Fruit fly (Drosophila melanogaster) whole organism, prepupa: ENCODE results near the gene HP5.

ENCODE experiments used
- Blimp-1 ChIP-seq: fragments of 200-800 bp; sonication (Bioruptor generic); optimal IDR thresholded peaks from 3 replicates; lab custom pipeline; 2017; ENCODE audit warnings: missing biosample characterization, missing genetic modification characterization, mild to moderate bottlenecking, moderate library complexity, missing genetic modification reagents
- CG10631 ChIP-seq: fragments of 200-800 bp; sonication (Bioruptor generic); optimal IDR thresholded peaks from 2 replicates; lab custom pipeline; 2016; ENCODE audit warnings: missing biosample characterization, missing genetic modification characterization
- CG10669 ChIP-seq: fragments of 200-800 bp; sonication (Bioruptor generic); optimal IDR thresholded peaks from 3 replicates; lab custom pipeline; 2018; ENCODE audit warnings: missing biosample characterization, mild to moderate bottlenecking, missing genetic modification characterization, moderate library complexity
- CG11294 ChIP-seq: fragments of 200-800 bp; sonication (Bioruptor generic); IDR thresholded peaks from 2 replicates; pipeline ENCODE4 v1.3.6; 2022; ENCODE audit warnings: missing biosample characterization, missing genetic modification characterization
- CG11762 ChIP-seq: fragments of 200-800 bp; sonication (Bioruptor generic); optimal IDR thresholded peaks from 3 replicates; lab custom pipeline; 2016; ENCODE audit warnings: missing biosample characterization, missing genetic modification characterization; ENCODE audit not compliant: insufficient read depth
- CG15336 ChIP-seq: fragments of 200-800 bp; sonication (Bioruptor generic); IDR thresholded peaks from 2 replicates; pipeline ENCODE4 v1.3.6; 2022; ENCODE audit warnings: missing biosample characterization, missing genetic modification characterization
- CG3032 ChIP-seq: fragments of 200-800 bp; optimal IDR thresholded peaks from 2 replicates; lab custom pipeline; 2019; ENCODE audit warnings: missing biosample characterization, mild to moderate bottlenecking, missing genetic modification characterization, moderate library complexity
- CG31627 ChIP-seq: fragments of 200-800 bp; sonication (Bioruptor generic); optimal IDR thresholded peaks from 3 replicates; lab custom pipeline; 2016; ENCODE audit warnings: missing biosample characterization, missing genetic modification characterization
- CG32006 ChIP-seq: fragments of 200-800 bp; sonication (Bioruptor generic); optimal IDR thresholded peaks from 3 replicates; lab custom pipeline; 2017; ENCODE audit warnings: missing biosample characterization, mild to moderate bottlenecking, missing genetic modification characterization
- CG34406 ChIP-seq: fragments of 200-800 bp; sonication (Bioruptor generic); optimal IDR thresholded peaks from 3 replicates; lab custom pipeline; 2016; ENCODE audit warnings: missing biosample characterization, missing genetic modification characterization
- CG3919 ChIP-seq: fragments of 200-800 bp; sonication (Bioruptor generic); optimal IDR thresholded peaks from 3 replicates; lab custom pipeline; 2016; ENCODE audit warnings: missing biosample characterization, missing genetic modification characterization
- CG4318 ChIP-seq: fragments of 200-800 bp; sonication (Bioruptor generic); optimal IDR thresholded peaks from 3 replicates; lab custom pipeline; 2017; ENCODE audit warnings: missing biosample characterization, mild to moderate bottlenecking, missing genetic modification characterization
- CG6163 ChIP-seq: fragments of 200-800 bp; sonication (Bioruptor generic); IDR thresholded peaks from 3 replicates; pipeline ENCODE4 v1.3.6; 2022; ENCODE audit warnings: missing biosample characterization, missing genetic modification characterization
- CG6792 ChIP-seq: fragments of 200-800 bp; sonication (Bioruptor generic); optimal IDR thresholded peaks from 3 replicates; lab custom pipeline; 2016; ENCODE audit warnings: missing biosample characterization, missing genetic modification characterization
- CG6808 ChIP-seq: fragments of 200-800 bp; sonication (Bioruptor generic); optimal IDR thresholded peaks from 3 replicates; lab custom pipeline; 2017; ENCODE audit warnings: missing biosample characterization, missing genetic modification characterization, mild to moderate bottlenecking, moderate library complexity, missing genetic modification reagents
- CG8119 ChIP-seq: fragments of 200-800 bp; sonication (Bioruptor generic); IDR thresholded peaks from 3 replicates; pipeline ENCODE4 v1.3.6; 2022; ENCODE audit warnings: missing biosample characterization, missing genetic modification characterization
- CG8319 ChIP-seq: fragments of 200-800 bp; sonication (Bioruptor generic); optimal IDR thresholded peaks from 3 replicates; lab custom pipeline; 2016; ENCODE audit warnings: missing biosample characterization, missing genetic modification characterization
- CG8632 ChIP-seq: fragments of 200-800 bp; sonication (Bioruptor generic); optimal IDR thresholded peaks from 3 replicates; lab custom pipeline; 2016; ENCODE audit warnings: missing biosample characterization, missing genetic modification characterization
- Eip78C ChIP-seq: fragments of 200-800 bp; sonication (Bioruptor generic); peaks from one replicate; lab custom pipeline; 2016; ENCODE audit warnings: missing biosample characterization, missing genetic modification characterization
- Eip93F ChIP-seq: fragments of 200-800 bp; sonication (Bioruptor generic); optimal IDR thresholded peaks from 2 replicates; lab custom pipeline; 2016; ENCODE audit warnings: missing biosample characterization, mild to moderate bottlenecking, missing genetic modification characterization
- Ets21C ChIP-seq: fragments of 200-800 bp; sonication (Bioruptor generic); optimal IDR thresholded peaks from 3 replicates; lab custom pipeline; 2016; ENCODE audit warnings: missing biosample characterization, missing genetic modification characterization
- Ets96B ChIP-seq: fragments of 200-800 bp; optimal IDR thresholded peaks from 2 replicates; lab custom pipeline; 2019; ENCODE audit warnings: missing biosample characterization, mild to moderate bottlenecking, missing genetic modification characterization, moderate library complexity
- Gug ChIP-seq: fragments of 200-800 bp; sonication (Bioruptor generic); IDR thresholded peaks from 2 replicates; pipeline ENCODE4 v1.3.6; 2022; ENCODE audit warnings: missing biosample characterization, missing genetic modification characterization
- Hr38 ChIP-seq: sonication (Bioruptor generic); optimal IDR thresholded peaks from 2 replicates; lab custom pipeline; 2016; ENCODE audit warnings: missing biosample characterization, missing genetic modification characterization
- Hr39 ChIP-seq: fragments of 200-800 bp; sonication (Bioruptor generic); optimal IDR thresholded peaks from 2 replicates; lab custom pipeline; 2016; ENCODE audit warnings: missing biosample characterization, missing genetic modification characterization
- Hr4 ChIP-seq: fragments of 200-800 bp; sonication (Bioruptor generic); optimal IDR thresholded peaks from 3 replicates; lab custom pipeline; 2016; ENCODE audit warnings: missing biosample characterization, missing genetic modification characterization
- Met ChIP-seq: fragments of 200-800 bp; sonication (Bioruptor generic); optimal IDR thresholded peaks from 3 replicates; lab custom pipeline; 2016; ENCODE audit warnings: missing biosample characterization, missing genetic modification characterization
- OdsH ChIP-seq: fragments of 200-800 bp; sonication (Bioruptor generic); optimal IDR thresholded peaks from 3 replicates; lab custom pipeline; 2016; ENCODE audit warnings: missing biosample characterization, missing genetic modification characterization
- Smox ChIP-seq: fragments of 200-800 bp; sonication (Bioruptor generic); optimal IDR thresholded peaks from 3 replicates; lab custom pipeline; 2016; ENCODE audit warnings: missing biosample characterization, missing genetic modification characterization
- Sox15 ChIP-seq: fragments of 200-800 bp; sonication (Bioruptor generic); optimal IDR thresholded peaks from 3 replicates; lab custom pipeline; 2016; ENCODE audit warnings: missing biosample characterization, missing genetic modification characterization
- achi ChIP-seq: fragments of 200-800 bp; sonication (Bioruptor generic); optimal IDR thresholded peaks from 3 replicates; lab custom pipeline; 2016; ENCODE audit warnings: missing biosample characterization, missing genetic modification characterization
- acj6 ChIP-seq: fragments of 200-800 bp; sonication (Bioruptor generic); optimal IDR thresholded peaks from 3 replicates; lab custom pipeline; 2016; ENCODE audit warnings: missing biosample characterization, missing genetic modification characterization
- cyc ChIP-seq: fragments of 200-800 bp; sonication (Bioruptor generic); optimal IDR thresholded peaks from 3 replicates; lab custom pipeline; 2016; ENCODE audit warnings: missing biosample characterization, missing genetic modification characterization
- dac ChIP-seq: fragments of 200-800 bp; sonication (Bioruptor generic); optimal IDR thresholded peaks from 2 replicates; lab custom pipeline; 2017; ENCODE audit warnings: missing biosample characterization, mild to moderate bottlenecking, missing genetic modification characterization
- dsx ChIP-seq: fragments of 200-800 bp; optimal IDR thresholded peaks from 3 replicates; lab custom pipeline; 2019; ENCODE audit warnings: missing biosample characterization, mild to moderate bottlenecking, missing genetic modification characterization, moderate library complexity; ENCODE audit not compliant: poor library complexity, severe bottlenecking
- esn ChIP-seq: fragments of 200-800 bp; sonication (Bioruptor generic); optimal IDR thresholded peaks from 2 replicates; lab custom pipeline; 2016; ENCODE audit warnings: missing biosample characterization, mild to moderate bottlenecking, missing genetic modification characterization, moderate library complexity
- fd59A ChIP-seq: fragments of 200-800 bp; sonication (Bioruptor generic); optimal IDR thresholded peaks from 2 replicates; lab custom pipeline; 2017; ENCODE audit warnings: missing biosample characterization, mild to moderate bottlenecking, missing genetic modification characterization, missing genetic modification reagents
- fkh ChIP-seq: fragments of 200-800 bp; sonication (Bioruptor generic); optimal IDR thresholded peaks from 3 replicates; lab custom pipeline; 2017; ENCODE audit warnings: missing biosample characterization, mild to moderate bottlenecking, missing genetic modification characterization, moderate library complexity
- lz ChIP-seq: fragments of 200-800 bp; sonication (Bioruptor generic); optimal IDR thresholded peaks from 3 replicates; lab custom pipeline; 2016; ENCODE audit warnings: missing biosample characterization, missing genetic modification characterization
- net ChIP-seq: fragments of 200-800 bp; sonication (Bioruptor generic); optimal IDR thresholded peaks from 3 replicates; lab custom pipeline; 2016; ENCODE audit warnings: missing biosample characterization, missing genetic modification characterization
- salr ChIP-seq, 2 experiments: fragments of 200-800 bp; sonication (Bioruptor generic); optimal IDR thresholded peaks; 3 replicates each; lab custom pipeline; 2016 to 2018; ENCODE audit warnings: missing biosample characterization in 2 of 2, missing genetic modification characterization in 2 of 2, mild to moderate bottlenecking in 1 of 2
- spab ChIP-seq: fragments of 200-800 bp; sonication (Bioruptor generic); optimal IDR thresholded peaks from 2 replicates; lab custom pipeline; 2017; ENCODE audit warnings: missing biosample characterization, mild to moderate bottlenecking, missing genetic modification characterization, missing genetic modification reagents
- svp ChIP-seq: fragments of 200-800 bp; sonication (Bioruptor generic); peaks from one replicate; lab custom pipeline; 2016; ENCODE audit warnings: missing biosample characterization, missing genetic modification characterization
- topi ChIP-seq: fragments of 200-800 bp; sonication (Bioruptor generic); optimal IDR thresholded peaks from 3 replicates; lab custom pipeline; 2016; ENCODE audit warnings: missing biosample characterization, missing genetic modification characterization
- vri ChIP-seq: fragments of 200-800 bp; sonication (Bioruptor generic); optimal IDR thresholded peaks from 3 replicates; lab custom pipeline; 2016; ENCODE audit warnings: missing biosample characterization, mild to moderate bottlenecking, missing genetic modification characterization

HP5 gene

dm6 chrX:11499454-11499853 lies 44.9 kb downstream of the HP5 start (continued):
- TF ChIP-seq dac = peak; percentile 59
- TF ChIP-seq Hr39 (GFP tag; lab: Kevin White, UChicago) = peak; percentile 93
- peak; percentile 58 for TF ChIP-seq Blimp-1 (GFP tag; lab: Kevin White, UChicago)
- TF ChIP-seq CG10669 = peak; percentile 61
- peak; percentile 56 for TF ChIP-seq CG11762
- TF ChIP-seq achi (GFP tag; lab: Kevin White, UChicago) = peak; percentile 70
- peak; percentile 87 for TF ChIP-seq Met
- peak; percentile 78 for TF ChIP-seq OdsH (GFP tag; lab: Kevin White, UChicago)
- TF ChIP-seq cyc (GFP tag; lab: Kevin White, UChicago) = peak; percentile 93
- no peak for TF ChIP-seq Hr38 (GFP tag; lab: Kevin White, UChicago)
- TF ChIP-seq CG32006 (GFP tag; lab: Kevin White, UChicago) = peak; percentile 77
- peak; percentile 64 for TF ChIP-seq CG15336
- TF ChIP-seq Hr4 (GFP tag; lab: Kevin White, UChicago) = peak; percentile 78
- TF ChIP-seq topi = peak; percentile 89
- peak; percentile 77 for TF ChIP-seq Sox15 (GFP tag; lab: Kevin White, UChicago)
- TF ChIP-seq CG6792 = peak; percentile 83
- TF ChIP-seq CG8119 (GFP tag; lab: Robert Waterston, UW) = peak; percentile 74

- TF ChIP-seq Blimp-1 (GFP tag; lab: Kevin White, UChicago) (no peak), svp (GFP tag; lab: Kevin White, UChicago) (peak; percentile 81)
- TF ChIP-seq, all 60 proteins: peak for 1
Observed at dm6 chrX:11500284-11500683, 45.7 kb downstream of the HP5 start.

dm6 chrX:11501221-11501961 lies 46.8 kb downstream of the HP5 start:
- TF ChIP-seq fd59A (GFP tag; lab: Kevin White, UChicago) (no peak), Sox15 (GFP tag; lab: Kevin White, UChicago) (no peak), dac (no peak), CG10669 (no peak), Eip78C (GFP tag; lab: Kevin White, UChicago) (peak; percentile 74), salr (GFP tag; optimal IDR thresholded peaks at IDR 0.05; lab: Kevin White, UChicago) (no peak), fkh (GFP tag; lab: Kevin White, UChicago) (peak; percentile 42), vri (GFP tag; lab: Kevin White, UChicago) (peak; percentile 49), CG3919 (no peak), CG6792 (no peak), Smox (GFP tag; lab: Kevin White, UChicago) (peak; percentile 18), spab (no peak), CG8319 (no peak), esn (GFP tag; lab: Kevin White, UChicago) (peak; percentile 2), CG6808 (no peak), svp (GFP tag; lab: Kevin White, UChicago) (peak; percentile 71), CG4318 (GFP tag; lab: Kevin White, UChicago) (no peak), Ets96B (tag; lab: Kevin White, UChicago) (no peak), CG32006 (GFP tag; lab: Kevin White, UChicago) (no peak), acj6 (GFP tag; lab: Kevin White, UChicago) (no peak), CG11294 (GFP tag; lab: Robert Waterston, UW) (no peak), CG10631 (no peak), Hr4 (GFP tag; lab: Kevin White, UChicago) (no peak), achi (GFP tag; lab: Kevin White, UChicago) (no peak), CG3032 (tag; lab: Kevin White, UChicago) (no peak), CG34406 (peak; percentile 16), lz (GFP tag; lab: Kevin White, UChicago) (no peak), net (GFP tag; lab: Kevin White, UChicago) (no peak), Eip93F (no peak), Hr38 (GFP tag; lab: Kevin White, UChicago) (no peak), CG31627 (GFP tag; lab: Kevin White, UChicago) (no peak), CG8119 (GFP tag; lab: Robert Waterston, UW) (no peak), Ets21C (GFP tag; lab: Kevin White, UChicago) (no peak), Gug (no peak), CG6163 (0 out of 3 replicates have a peak, but pooled peaks have one; percentile 15), dsx (GFP tag; lab: Kevin White, UChicago) (no peak), cyc (GFP tag; lab: Kevin White, UChicago) (no peak), CG8632 (GFP tag; lab: Kevin White, UChicago) (no peak), topi (no peak)
